Comparison of ENCODE assay signal across 4 fruit fly cellular contexts in the genomic region with DNA sequence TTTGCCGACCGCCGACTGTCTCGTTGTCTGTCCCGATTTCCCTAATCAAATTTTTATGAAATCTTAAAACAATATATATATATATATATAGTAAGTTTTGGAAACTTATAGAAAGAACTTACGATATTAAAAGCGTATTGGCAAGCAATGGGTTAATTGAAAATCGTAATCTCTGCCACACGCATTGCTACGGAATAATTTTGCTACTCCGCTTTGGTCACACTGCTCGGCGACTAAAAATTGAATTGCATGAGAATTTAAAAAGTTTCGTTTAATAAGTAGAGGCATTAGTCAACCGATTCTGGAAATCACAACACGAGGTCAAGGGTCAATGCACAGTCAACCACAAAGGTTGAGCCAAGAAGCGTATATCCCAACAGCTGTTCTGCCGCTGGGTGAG.
A peak's percentile ranks its signal among the peaks of the same experiment; 100 is the strongest.
TF ChIP-seq lines count a peak whose summit lies in the region.

A gene (plus strand): TSS at position 182 of the 400 bp plus-strand sequence.

- no peak for TF ChIP-seq CTCF in whole organism, embryonic (GFP tag; optimal IDR thresholded peaks at IDR 0.05; lab: Kevin White, UChicago)

TF ChIP-seq in whole organism, embryonic, 481 proteins besides CTCF, POLR2A, EP300 and RAD21 (continues in another document):
- TF ChIP-seq CG17568 (GFP tag; optimal IDR thresholded peaks at IDR 0.05; lab: Kevin White, UChicago) (no peak), Oli (tag; optimal IDR thresholded peaks at IDR 0.05; lab: Kevin White, UChicago) (no peak), kay (GFP tag; optimal IDR thresholded peaks at IDR 0.05; lab: Kevin White, UChicago) (no peak), CG17802 (tag; optimal IDR thresholded peaks at IDR 0.05; lab: Kevin White, UChicago) (no peak), CG7271 (tag; optimal IDR thresholded peaks at IDR 0.05; lab: Kevin White, UChicago) (no peak), ATbp (GFP tag; optimal IDR thresholded peaks at IDR 0.05; lab: Kevin White, UChicago) (no peak), CG16779 (GFP tag; IDR thresholded peaks at IDR 0.05; lab: Robert Waterston, UW) (no peak), CG15696 (tag; optimal IDR thresholded peaks at IDR 0.05; lab: Kevin White, UChicago) (no peak), lilli (GFP tag; optimal IDR thresholded peaks at IDR 0.05; lab: Kevin White, UChicago) (no peak), CG2678 (tag; optimal IDR thresholded peaks at IDR 0.05; lab: Kevin White, UChicago) (no peak), CG15073 (GFP tag; optimal IDR thresholded peaks at IDR 0.05; lab: Kevin White, UChicago) (no peak), ac (GFP tag; optimal IDR thresholded peaks at IDR 0.05; lab: Kevin White, UChicago) (no peak), Hr39 (optimal IDR thresholded peaks at IDR 0.05; lab: Kevin White, UChicago) (no peak), ase (GFP tag; IDR thresholded peaks at IDR 0.05; lab: Robert Waterston, UW) (no peak), ssp (GFP tag; IDR thresholded peaks at IDR 0.05; lab: Robert Waterston, UW) (no peak), CG1647 (GFP tag; optimal IDR thresholded peaks at IDR 0.05; lab: Kevin White, UChicago) (no peak), PHDP (tag; optimal IDR thresholded peaks at IDR 0.05; lab: Kevin White, UChicago) (no peak), Xrp1 (GFP tag; IDR thresholded peaks at IDR 0.05; lab: Robert Waterston, UW) (peak; percentile 33; the same call in 1 of the 2 replicates), CG10979 (tag; optimal IDR thresholded peaks at IDR 0.05; lab: Kevin White, UChicago) (no peak), CG14710 (tag; optimal IDR thresholded peaks at IDR 0.05; lab: Kevin White, UChicago) (no peak), Antp (GFP tag; optimal IDR thresholded peaks at IDR 0.05; lab: Kevin White, UChicago) (no peak), trem (tag; optimal IDR thresholded peaks at IDR 0.05; lab: Kevin White, UChicago) (peak; percentile 21), zfh1 (GFP tag; IDR thresholded peaks at IDR 0.05; lab: Robert Waterston, UW) (no peak)

TF ChIP-seq in whole organism, prepupa, 60 proteins besides CTCF, POLR2A, EP300 and RAD21:
- TF ChIP-seq svp (GFP tag; lab: Kevin White, UChicago) (peak; percentile 33), dac (GFP tag; optimal IDR thresholded peaks at IDR 0.05; lab: Kevin White, UChicago) (no peak), CG7368 (GFP tag; optimal IDR thresholded peaks at IDR 0.05; lab: Kevin White, UChicago) (no peak), CG8319 (GFP tag; optimal IDR thresholded peaks at IDR 0.05; lab: Kevin White, UChicago) (no peak), CG16779 (tag; optimal IDR thresholded peaks at IDR 0.05; lab: Kevin White, UChicago) (no peak), dsx (GFP tag; optimal IDR thresholded peaks at IDR 0.05; lab: Kevin White, UChicago; ENCODE audit: poor library complexity, severe bottlenecking) (no peak), CG32006 (GFP tag; optimal IDR thresholded peaks at IDR 0.05; lab: Kevin White, UChicago) (peak; percentile 26), CG8632 (GFP tag; optimal IDR thresholded peaks at IDR 0.05; lab: Kevin White, UChicago) (peak; percentile 3), achi (GFP tag; optimal IDR thresholded peaks at IDR 0.05; lab: Kevin White, UChicago) (peak; percentile 1), CG8119 (GFP tag; IDR thresholded peaks at IDR 0.05; lab: Robert Waterston, UW) (no peak), Ets96B (tag; optimal IDR thresholded peaks at IDR 0.05; lab: Kevin White, UChicago) (no peak), OdsH (GFP tag; optimal IDR thresholded peaks at IDR 0.05; lab: Kevin White, UChicago) (no peak), CG3032 (tag; optimal IDR thresholded peaks at IDR 0.05; lab: Kevin White, UChicago) (peak; percentile 19), topi (GFP tag; optimal IDR thresholded peaks at IDR 0.05; lab: Kevin White, UChicago) (no peak), Eip78C (GFP tag; lab: Kevin White, UChicago) (peak; percentile 31)

TF ChIP-seq in whole organism, pupa, 21 proteins besides CTCF, POLR2A, EP300 and RAD21:
- TF ChIP-seq CG34367 (tag; optimal IDR thresholded peaks at IDR 0.05; lab: Kevin White, UChicago) (no peak), EcR (GFP tag; optimal IDR thresholded peaks at IDR 0.05; lab: Kevin White, UChicago) (no peak), D1 (tag; optimal IDR thresholded peaks at IDR 0.05; lab: Kevin White, UChicago) (no peak), Pif1A (GFP tag; optimal IDR thresholded peaks at IDR 0.05; lab: Kevin White, UChicago) (no peak), Pif1B (GFP tag; optimal IDR thresholded peaks at IDR 0.05; lab: Kevin White, UChicago) (no peak), CG9948 (tag; optimal IDR thresholded peaks at IDR 0.05; lab: Kevin White, UChicago) (no peak), CG4496 (GFP tag; IDR thresholded peaks at IDR 0.05; lab: Robert Waterston, UW) (0 out of 3 replicates have a peak, but pooled peaks have one; percentile 34), fd96Ca (GFP tag; IDR thresholded peaks at IDR 0.05; lab: Robert Waterston, UW) (peak; percentile 50; the same call in 1 of the 3 replicates)
TF ChIP-seq in whole organism, pupa: peak in this region for 2.

TF ChIP-seq in whole organism, wandering third instar larva, 38 proteins besides CTCF, POLR2A, EP300 and RAD21:
- TF ChIP-seq woc (GFP tag; optimal IDR thresholded peaks at IDR 0.05; lab: Kevin White, UChicago) (peak; percentile 20), CG32264 (GFP tag; optimal IDR thresholded peaks at IDR 0.05; lab: Kevin White, UChicago) (no peak), HLH106 (tag; optimal IDR thresholded peaks at IDR 0.05; lab: Kevin White, UChicago) (peak; percentile 22), OdsH (GFP tag; optimal IDR thresholded peaks at IDR 0.05; lab: Kevin White, UChicago) (no peak), Myc (optimal IDR thresholded peaks at IDR 0.05; lab: Kevin White, UChicago) (peak; percentile 40)
